Worm (Caenorhabditis elegans) whole organism, mixed stage, embryonic: Measurements from ENCODE around the gene sru-12.
"Not testable (repeated sequence)": the region's sequence is repeated elsewhere in the genome, so short reads cannot be mapped to it uniquely, and the experiment has no call there.

Experiments
- M03D4.4 ChIP-seq: sonication (generic microtip); optimal IDR thresholded peaks from 2 replicates; lab custom pipeline; 2017; ENCODE audit warnings: mild to moderate bottlenecking, missing genetic modification characterization, missing compliant biosample characterization
- bed-3 ChIP-seq: fragments of 200-800 bp; sonication (Bioruptor generic); optimal IDR thresholded peaks from 3 replicates; lab custom pipeline; 2018; ENCODE audit warnings: mild to moderate bottlenecking, missing genetic modification characterization, moderate library complexity, missing compliant biosample characterization
- blmp-1 ChIP-seq: fragments of 150-350 bp; optimal IDR thresholded peaks from 2 replicates; lab custom pipeline; 2014; ENCODE audit warnings: missing biosample characterization, missing genetic modification characterization
- ceh-39 ChIP-seq: fragments of 150-350 bp; optimal IDR thresholded peaks from 2 replicates; lab custom pipeline; 2014; ENCODE audit warnings: missing biosample characterization, missing genetic modification characterization
- ceh-43 ChIP-seq: fragments of 200-800 bp; sonication (Bioruptor generic); optimal IDR thresholded peaks from 2 replicates; lab custom pipeline; 2018; ENCODE audit warnings: mild to moderate bottlenecking, missing genetic modification characterization, moderate library complexity, missing compliant biosample characterization
- ceh-83 ChIP-seq: fragments of 200-800 bp; sonication (Bioruptor generic); optimal IDR thresholded peaks from 2 replicates; lab custom pipeline; 2018; ENCODE audit warnings: mild to moderate bottlenecking, missing genetic modification characterization, missing compliant biosample characterization
- ces-1 ChIP-seq: fragments of 150-350 bp; optimal IDR thresholded peaks from 2 replicates; lab custom pipeline; 2014; ENCODE audit warnings: missing biosample characterization, missing genetic modification reagents, missing genetic modification characterization
- cnd-1 ChIP-seq: fragments of 200-800 bp; sonication (Bioruptor generic); optimal IDR thresholded peaks from 2 replicates; lab custom pipeline; 2018; ENCODE audit warnings: mild to moderate bottlenecking, missing genetic modification characterization, missing compliant biosample characterization
- drap-1 ChIP-seq: fragments of 200-800 bp; sonication (Bioruptor generic); optimal IDR thresholded peaks from 3 replicates; lab custom pipeline; 2018; ENCODE audit warnings: mild to moderate bottlenecking, missing genetic modification characterization, missing compliant biosample characterization
- elt-1 ChIP-seq: sonication (generic microtip); optimal IDR thresholded peaks from 2 replicates; lab custom pipeline; 2017; ENCODE audit warnings: missing genetic modification characterization, mild to moderate bottlenecking, missing compliant biosample characterization, antibody characterized with exemption, moderate library complexity, borderline replicate concordance; ENCODE audit not compliant: insufficient read depth
- elt-3 ChIP-seq: fragments of 150-350 bp; optimal IDR thresholded peaks from 2 replicates; lab custom pipeline; 2014; ENCODE audit warnings: missing biosample characterization, missing genetic modification characterization
- flh-1 ChIP-seq: fragments of 200-800 bp; sonication (Bioruptor generic); optimal IDR thresholded peaks from 2 replicates; lab custom pipeline; 2018; ENCODE audit warnings: mild to moderate bottlenecking, missing genetic modification characterization, moderate library complexity, missing compliant biosample characterization
- ham-2 ChIP-seq: fragments of 200-800 bp; sonication (Bioruptor generic); optimal IDR thresholded peaks from 2 replicates; lab custom pipeline; 2018; ENCODE audit warnings: mild to moderate bottlenecking, missing genetic modification characterization, missing compliant biosample characterization
- hlh-1 ChIP-seq: fragments of 150-350 bp; optimal IDR thresholded peaks from 2 replicates; lab custom pipeline; 2014; ENCODE audit warnings: missing biosample characterization, missing genetic modification reagents, missing genetic modification characterization
- lin-13 ChIP-seq: fragments of 150-350 bp; optimal IDR thresholded peaks from 2 replicates; lab custom pipeline; 2014; ENCODE audit warnings: missing biosample characterization, missing genetic modification characterization
- lsy-2 ChIP-seq: fragments of 150-350 bp; optimal IDR thresholded peaks from 2 replicates; lab custom pipeline; 2014; ENCODE audit warnings: missing biosample characterization, missing genetic modification characterization
- mab-5 ChIP-seq: fragments of 150-350 bp; optimal IDR thresholded peaks from 2 replicates; lab custom pipeline; 2014; ENCODE audit warnings: missing biosample characterization, missing genetic modification characterization
- mep-1 ChIP-seq: fragments of 150-350 bp; optimal IDR thresholded peaks from 2 replicates; lab custom pipeline; 2017; ENCODE audit warnings: missing biosample characterization, missing genetic modification reagents, missing genetic modification characterization, inconsistent platforms
- mls-2 ChIP-seq: sonication (generic microtip); optimal IDR thresholded peaks from 2 replicates; lab custom pipeline; 2016; ENCODE audit warnings: mild to moderate bottlenecking, missing genetic modification characterization, moderate library complexity, missing compliant biosample characterization
- nhr-2 ChIP-seq: fragments of 150-350 bp; optimal IDR thresholded peaks from 2 replicates; lab custom pipeline; 2014; ENCODE audit warnings: missing biosample characterization, missing genetic modification characterization
- nhr-28 ChIP-seq: fragments of 150-350 bp; optimal IDR thresholded peaks from 2 replicates; lab custom pipeline; 2014; ENCODE audit warnings: missing biosample characterization, missing genetic modification characterization
- nhr-76 ChIP-seq: sonication (generic microtip); optimal IDR thresholded peaks from 2 replicates; lab custom pipeline; 2017; ENCODE audit warnings: missing biosample characterization, missing genetic modification characterization
- pha-4 ChIP-seq: fragments of 150-350 bp; optimal IDR thresholded peaks from 2 replicates; lab custom pipeline; 2018; ENCODE audit warnings: missing biosample characterization, missing genetic modification reagents, missing genetic modification characterization
- sem-2 ChIP-seq: fragments of 200-800 bp; sonication (Bioruptor generic); optimal IDR thresholded peaks from 2 replicates; lab custom pipeline; 2018; ENCODE audit warnings: mild to moderate bottlenecking, missing genetic modification characterization, missing compliant biosample characterization
- snpc-4 ChIP-seq: fragments of 150-350 bp; optimal IDR thresholded peaks from 2 replicates; lab custom pipeline; 2014; ENCODE audit warnings: missing biosample characterization, missing genetic modification characterization
- sptf-1 ChIP-seq: sonication (generic microtip); optimal IDR thresholded peaks from 2 replicates; lab custom pipeline; 2017; ENCODE audit warnings: mild to moderate bottlenecking, missing genetic modification characterization, moderate library complexity, missing compliant biosample characterization
- tbx-8 ChIP-seq: fragments of 200-800 bp; sonication (Bioruptor generic); optimal IDR thresholded peaks from 2 replicates; lab custom pipeline; 2018; ENCODE audit warnings: mild to moderate bottlenecking, missing genetic modification characterization, moderate library complexity, missing compliant biosample characterization
- unc-120 ChIP-seq: sonication (generic microtip); optimal IDR thresholded peaks from 2 replicates; lab custom pipeline; 2017; ENCODE audit warnings: missing genetic modification characterization, missing compliant biosample characterization; ENCODE audit not compliant: poor library complexity, severe bottlenecking
- unc-39 ChIP-seq: fragments of 150-350 bp; optimal IDR thresholded peaks from 2 replicates; lab custom pipeline; 2014; ENCODE audit warnings: missing biosample characterization, missing genetic modification characterization
- unc-62 ChIP-seq: fragments of 150-350 bp; optimal IDR thresholded peaks from 2 replicates; lab custom pipeline; 2014; ENCODE audit warnings: missing biosample characterization, missing genetic modification reagents, missing genetic modification characterization
- ztf-11 ChIP-seq: fragments of 150-350 bp; optimal IDR thresholded peaks from 2 replicates; lab custom pipeline; 2014; ENCODE audit warnings: missing biosample characterization, missing genetic modification characterization

The sru-12 gene

ce11 chrIV:13578174-13578573 lies 4.8 kb upstream of the sru-12 start, which contains the start of gene Y45F10B.8:
Gene Y45F10B.8, minus strand, starts transcription at chrIV:13578274.
- not testable (repeated sequence) for TF ChIP-seq nhr-28 (tag; lab: Kevin White, UChicago); bed-3 (GFP tag; lab: Kevin White, UChicago); drap-1

ce11 chrIV:13578953-13579352 lies 4.1 kb upstream of the sru-12 start, which contains the start of gene sru-16:
Gene sru-16, plus strand, starts transcription at chrIV:13579253.
- not testable (repeated sequence) for TF ChIP-seq unc-62 (GFP tag; lab: Kevin White, UChicago); drap-1; sptf-1

- no peak for TF ChIP-seq tbx-8 (GFP tag; lab: Kevin White, UChicago)
- no peak for TF ChIP-seq nhr-76 (tag; lab: Kevin White, UChicago)
- no peak for TF ChIP-seq elt-1 (tag; lab: Kevin White, UChicago)
- no peak for TF ChIP-seq M03D4.4 (tag; lab: Kevin White, UChicago)
- no peak for TF ChIP-seq cnd-1
- TF ChIP-seq ztf-11 (tag; lab: Kevin White, UChicago): no peak
- TF ChIP-seq unc-62 (GFP tag; lab: Kevin White, UChicago): no peak
- no peak for TF ChIP-seq sem-2
- TF ChIP-seq elt-3 (tag; lab: Kevin White, UChicago): no peak
- no peak for TF ChIP-seq ceh-39 (tag; lab: Kevin White, UChicago)
- no peak for TF ChIP-seq nhr-2 (tag; lab: Kevin White, UChicago)
- TF ChIP-seq mep-1 (tag; lab: Kevin White, UChicago): no peak
- no peak for TF ChIP-seq lsy-2 (tag; lab: Kevin White, UChicago)
- no peak for TF ChIP-seq mab-5 (tag; lab: Kevin White, UChicago)
- no peak for TF ChIP-seq ceh-83
- no peak for TF ChIP-seq ham-2
- TF ChIP-seq unc-39: no peak
Measured at ce11 chrIV:13584646-13585045, 1.6 kb downstream of the sru-12 start, which contains the start of gene sru-11. Gene sru-11, plus strand, starts transcription at chrIV:13584946.

ce11 chrIV:13587175-13587574 lies 4.2 kb downstream of the sru-12 start, which contains the start of gene Y45F10B.12:
Gene Y45F10B.12, plus strand, starts transcription at chrIV:13587475.
- TF ChIP-seq tbx-8 (GFP tag; lab: Kevin White, UChicago) (no peak), blmp-1 (tag; lab: Kevin White, UChicago) (no peak), ceh-83 (no peak), hlh-1 (tag; lab: Kevin White, UChicago) (no peak), unc-120 (tag; lab: Kevin White, UChicago) (no peak), M03D4.4 (tag; lab: Kevin White, UChicago) (no peak), ztf-11 (tag; lab: Kevin White, UChicago) (no peak), sem-2 (no peak), mep-1 (tag; lab: Kevin White, UChicago) (no peak), ces-1 (no peak)
- TF ChIP-seq, all 35 proteins: peak for 0

DNA sequence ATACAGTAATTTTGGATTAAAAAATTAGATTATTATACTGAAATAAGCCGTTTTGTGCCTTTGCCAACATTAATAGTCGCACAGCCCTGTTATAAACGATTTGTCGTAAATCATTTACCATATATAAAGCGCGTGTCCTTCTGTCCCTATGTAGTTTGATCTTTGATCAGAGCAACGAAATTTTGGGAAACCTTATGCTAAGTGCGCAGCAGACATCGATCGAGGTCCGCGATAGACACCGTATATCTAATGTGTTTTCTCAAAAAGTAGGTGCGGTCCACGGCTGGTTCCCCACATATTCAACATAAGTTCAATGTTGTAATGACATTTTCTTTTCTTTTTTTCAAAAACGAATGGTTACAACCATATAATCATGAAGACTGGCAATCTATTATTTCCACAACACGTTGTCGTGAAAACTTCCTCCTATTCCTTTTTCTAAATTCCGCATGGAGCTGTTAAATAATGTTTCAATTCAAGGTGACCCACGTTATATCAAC lies 5.6 kb downstream of the sru-12 start, which contains the start of gene sru-9:
Gene sru-9 (plus strand): TSS at position 450 of the 500 bp plus-strand sequence.
- not testable (repeated sequence) for TF ChIP-seq ceh-43 (GFP tag; lab: Kevin White, UChicago); sem-2; blmp-1 (tag; lab: Kevin White, UChicago)

ce11 chrIV:13591645-13592044 lies 8.6 kb downstream of the sru-12 start, which contains the start of gene tsp-5:
Gene tsp-5, minus strand, starts transcription at chrIV:13591745.
- TF ChIP-seq pha-4 (tag; lab: Kevin White, UChicago) (no peak), mab-5 (tag; lab: Kevin White, UChicago) (no peak), drap-1 (no peak), bed-3 (GFP tag; lab: Kevin White, UChicago) (no peak), mls-2 (tag; lab: Kevin White, UChicago) (no peak), ceh-83 (no peak), sptf-1 (no peak), flh-1 (GFP tag; lab: Kevin White, UChicago) (no peak), ceh-43 (GFP tag; lab: Kevin White, UChicago) (no peak), snpc-4 (no peak), lsy-2 (tag; lab: Kevin White, UChicago) (no peak), elt-1 (tag; lab: Kevin White, UChicago) (no peak), sem-2 (no peak), blmp-1 (tag; lab: Kevin White, UChicago) (no peak), M03D4.4 (tag; lab: Kevin White, UChicago) (no peak), lin-13 (tag; lab: Kevin White, UChicago) (no peak)
